Fruit fly (Drosophila melanogaster) whole organism, embryonic: ENCODE measurements around the gene Pde11.

ENCODE experiments used
- Adf1 ChIP-seq: fragments of 200-800 bp; sonication (Bioruptor generic); IDR thresholded peaks from 2 replicates; pipeline ENCODE4 v1.3.6; 2022; ENCODE audit warnings: missing biosample characterization, missing genetic modification characterization
- B-H1 ChIP-seq: fragments of 200-800 bp; sonication (Bioruptor generic); IDR thresholded peaks from 3 replicates; pipeline ENCODE4 v1.3.6; 2022; ENCODE audit warnings: missing biosample characterization, missing genetic modification characterization
- CG10462 ChIP-seq: fragments of 200-800 bp; sonication (Bioruptor generic); optimal IDR thresholded peaks from 2 replicates; lab custom pipeline; 2016; ENCODE audit warnings: missing biosample characterization, missing genetic modification characterization
- CG11456 ChIP-seq: fragments of 200-800 bp; sonication (Bioruptor generic); IDR thresholded peaks from 3 replicates; pipeline ENCODE4 v1.3.6; 2022; ENCODE audit warnings: missing biosample characterization, missing genetic modification characterization
- CG12071 ChIP-seq: fragments of 200-800 bp; sonication (Bioruptor generic); optimal IDR thresholded peaks from 3 replicates; lab custom pipeline; 2018; ENCODE audit warnings: missing biosample characterization, mild to moderate bottlenecking, missing genetic modification characterization
- CG15696 ChIP-seq: fragments of 200-800 bp; sonication (Bioruptor generic); optimal IDR thresholded peaks from 2 replicates; lab custom pipeline; 2019; ENCODE audit warnings: missing biosample characterization, mild to moderate bottlenecking, missing genetic modification characterization, moderate library complexity
- CG18011 ChIP-seq: fragments of 200-800 bp; sonication (Bioruptor generic); optimal IDR thresholded peaks from 2 replicates; lab custom pipeline; 2017; ENCODE audit warnings: missing biosample characterization, missing genetic modification characterization, mild to moderate bottlenecking, moderate library complexity, missing genotype
- CG18599 ChIP-seq: fragments of 200-800 bp; sonication (Bioruptor generic); optimal IDR thresholded peaks from 3 replicates; lab custom pipeline; 2017; ENCODE audit warnings: missing biosample characterization, missing genetic modification characterization, mild to moderate bottlenecking, moderate library complexity, missing genetic modification reagents
- CG2202 ChIP-seq: fragments of 200-800 bp; sonication (Bioruptor generic); optimal IDR thresholded peaks from 2 replicates; lab custom pipeline; 2018; ENCODE audit warnings: missing biosample characterization, mild to moderate bottlenecking, missing genetic modification characterization
- CG30403 ChIP-seq: fragments of 200-800 bp; sonication (Bioruptor generic); optimal IDR thresholded peaks from 3 replicates; lab custom pipeline; 2016; ENCODE audit warnings: missing biosample characterization, missing genetic modification characterization
- CG31224 ChIP-seq: fragments of 200-800 bp; sonication (Bioruptor generic); IDR thresholded peaks from 2 replicates; pipeline ENCODE4 v1.3.6; 2022; ENCODE audit warnings: missing biosample characterization, missing genetic modification characterization
- CG31388 ChIP-seq: fragments of 200-800 bp; sonication (Bioruptor generic); optimal IDR thresholded peaks from 2 replicates; lab custom pipeline; 2016; ENCODE audit warnings: missing biosample characterization, missing genetic modification characterization
- CG6765 ChIP-seq: fragments of 200-800 bp; sonication (Bioruptor generic); optimal IDR thresholded peaks from 3 replicates; lab custom pipeline; 2017; ENCODE audit warnings: missing biosample characterization, mild to moderate bottlenecking, missing genetic modification characterization
- CG8089 ChIP-seq: fragments of 200-800 bp; sonication (Bioruptor generic); optimal IDR thresholded peaks from 3 replicates; lab custom pipeline; 2016; ENCODE audit warnings: missing biosample characterization, missing genetic modification characterization
- CG8765 ChIP-seq: fragments of 200-800 bp; sonication (Bioruptor generic); IDR thresholded peaks from 2 replicates; pipeline ENCODE4 v1.3.6; 2022; ENCODE audit warnings: missing biosample characterization, missing genetic modification characterization
- CG9215 ChIP-seq: fragments of 200-800 bp; sonication (Bioruptor generic); IDR thresholded peaks from 2 replicates; pipeline ENCODE4 v1.3.6; 2022; ENCODE audit warnings: missing biosample characterization, missing genetic modification characterization
- CG9437 ChIP-seq: fragments of 200-800 bp; sonication (Bioruptor generic); optimal IDR thresholded peaks from 2 replicates; lab custom pipeline; 2018; ENCODE audit warnings: missing biosample characterization, mild to moderate bottlenecking, missing genetic modification characterization
- CG9797 ChIP-seq: fragments of 200-800 bp; sonication (Bioruptor generic); optimal IDR thresholded peaks from 3 replicates; lab custom pipeline; 2018; ENCODE audit warnings: missing biosample characterization, mild to moderate bottlenecking, missing genetic modification characterization
- CG9817 ChIP-seq: fragments of 200-800 bp; sonication (Bioruptor generic); optimal IDR thresholded peaks from 2 replicates; lab custom pipeline; 2018; ENCODE audit warnings: missing biosample characterization, mild to moderate bottlenecking, missing genetic modification characterization, moderate library complexity
- CrebB ChIP-seq: fragments of 200-800 bp; sonication (Bioruptor generic); optimal IDR thresholded peaks from 3 replicates; lab custom pipeline; 2018; ENCODE audit warnings: missing biosample characterization, mild to moderate bottlenecking, missing genetic modification characterization
- Dip2 ChIP-seq: fragments of 200-800 bp; sonication (Bioruptor generic); IDR thresholded peaks from 2 replicates; pipeline ENCODE4 v1.3.6; 2022; ENCODE audit warnings: missing biosample characterization, missing genetic modification characterization
- E2f1 ChIP-seq: fragments of 200-800 bp; sonication (Bioruptor generic); IDR thresholded peaks from 2 replicates; pipeline ENCODE4 v1.3.6; 2022; ENCODE audit warnings: missing biosample characterization, missing genetic modification characterization
- Elba2 ChIP-seq: fragments of 200-800 bp; sonication (Bioruptor generic); optimal IDR thresholded peaks from 3 replicates; lab custom pipeline; 2016; ENCODE audit warnings: missing biosample characterization, missing genetic modification characterization
- Hand ChIP-seq: fragments of 200-800 bp; sonication (Bioruptor generic); optimal IDR thresholded peaks from 2 replicates; lab custom pipeline; 2017; ENCODE audit warnings: mild to moderate bottlenecking, missing biosample characterization, missing genetic modification reagents, missing genetic modification characterization
- Hr3 ChIP-seq: fragments of 200-800 bp; sonication (Bioruptor generic); optimal IDR thresholded peaks from 3 replicates; lab custom pipeline; 2016; ENCODE audit warnings: missing biosample characterization, missing genetic modification characterization
- Neu2 ChIP-seq: fragments of 200-800 bp; sonication (Bioruptor generic); optimal IDR thresholded peaks from 3 replicates; lab custom pipeline; 2016; ENCODE audit warnings: missing biosample characterization, missing genetic modification characterization, borderline replicate concordance
- Poxn ChIP-seq: fragments of 200-800 bp; sonication (Bioruptor generic); IDR thresholded peaks from 2 replicates; pipeline ENCODE4 v1.3.6; 2022; ENCODE audit warnings: missing biosample characterization, missing genetic modification characterization
- bigmax ChIP-seq: fragments of 200-800 bp; sonication (Bioruptor generic); optimal IDR thresholded peaks from 2 replicates; lab custom pipeline; 2018; ENCODE audit warnings: missing biosample characterization, mild to moderate bottlenecking, missing genetic modification characterization
- bsh ChIP-seq, 2 experiments: fragments of 200-800 bp; sonication (Bioruptor generic); optimal IDR thresholded peaks; 2 replicates each; lab custom pipeline; 2017 to 2018; ENCODE audit warnings: mild to moderate bottlenecking in 2 of 2, missing biosample characterization in 2 of 2, missing genetic modification characterization in 2 of 2, moderate library complexity in 1 of 2
- caup ChIP-seq: fragments of 200-800 bp; sonication (Bioruptor generic); optimal IDR thresholded peaks from 3 replicates; lab custom pipeline; 2017; ENCODE audit warnings: missing biosample characterization, mild to moderate bottlenecking, missing genetic modification characterization, moderate library complexity; ENCODE audit not compliant: severe bottlenecking
- chinmo ChIP-seq: fragments of 200-800 bp; sonication (Bioruptor generic); IDR thresholded peaks from 4 replicates; pipeline ENCODE4 v1.3.6; 2022; ENCODE audit warnings: missing biosample characterization, missing genetic modification characterization; ENCODE audit not compliant: partially characterized antibody
- corto ChIP-seq: fragments of 200-800 bp; sonication (Bioruptor generic); optimal IDR thresholded peaks from 2 replicates; lab custom pipeline; 2016; ENCODE audit warnings: missing biosample characterization, mild to moderate bottlenecking, missing genetic modification characterization, moderate library complexity
- cwo ChIP-seq: fragments of 200-800 bp; sonication (Bioruptor generic); optimal IDR thresholded peaks from 3 replicates; lab custom pipeline; 2017; ENCODE audit warnings: missing biosample characterization, missing genetic modification characterization, mild to moderate bottlenecking, moderate library complexity, missing genetic modification reagents
- da ChIP-seq: fragments of 200-800 bp; sonication (Bioruptor generic); optimal IDR thresholded peaks from 2 replicates; lab custom pipeline; 2016; ENCODE audit warnings: missing biosample characterization, missing genetic modification characterization
- eve ChIP-seq, 2 experiments: fragments of >200 bp; optimal IDR thresholded peaks; 2 replicates each; lab custom pipeline; 2017; ENCODE audit warnings: missing biosample characterization in 2 of 2, missing genetic modification characterization in 2 of 2
- lbe ChIP-seq: fragments of 200-800 bp; sonication (Bioruptor generic); optimal IDR thresholded peaks from 2 replicates; lab custom pipeline; 2016; ENCODE audit warnings: missing biosample characterization, mild to moderate bottlenecking, missing genetic modification characterization
- lmd ChIP-seq: fragments of 200-800 bp; sonication (Bioruptor generic); IDR thresholded peaks from 2 replicates; pipeline ENCODE4 v1.3.6; 2022; ENCODE audit warnings: missing biosample characterization, missing genetic modification characterization
- luna ChIP-seq: fragments of 200-800 bp; sonication (Bioruptor generic); optimal IDR thresholded peaks from 2 replicates; lab custom pipeline; 2016; ENCODE audit warnings: missing biosample characterization, missing genetic modification characterization
- odd ChIP-seq: fragments of 200-800 bp; sonication (Bioruptor generic); optimal IDR thresholded peaks from 2 replicates; lab custom pipeline; 2017; ENCODE audit warnings: missing biosample characterization, mild to moderate bottlenecking, missing genetic modification characterization
- pho ChIP-seq: fragments of 200-800 bp; sonication (Bioruptor generic); optimal IDR thresholded peaks from 2 replicates; lab custom pipeline; 2016; ENCODE audit warnings: missing biosample characterization, missing genetic modification characterization
- row ChIP-seq: fragments of 200-800 bp; sonication (Bioruptor generic); IDR thresholded peaks from 3 replicates; pipeline ENCODE4 v1.3.6; 2022; ENCODE audit warnings: missing biosample characterization, missing genetic modification characterization
- scrt ChIP-seq: fragments of 200-800 bp; sonication (Bioruptor generic); optimal IDR thresholded peaks from 2 replicates; lab custom pipeline; 2018; ENCODE audit warnings: missing biosample characterization, mild to moderate bottlenecking, missing genetic modification characterization, moderate library complexity
- sd ChIP-seq: fragments of 200-800 bp; sonication (Bioruptor generic); optimal IDR thresholded peaks from 3 replicates; lab custom pipeline; 2018; ENCODE audit warnings: missing biosample characterization, mild to moderate bottlenecking, missing genetic modification characterization, moderate library complexity
- tap ChIP-seq: fragments of 200-800 bp; optimal IDR thresholded peaks from 3 replicates; lab custom pipeline; 2019; ENCODE audit warnings: missing biosample characterization, mild to moderate bottlenecking, missing genetic modification characterization, moderate library complexity
- vvl ChIP-seq: fragments of 200-800 bp; sonication (Bioruptor generic); IDR thresholded peaks from 2 replicates; pipeline ENCODE4 v1.3.6; 2022; ENCODE audit warnings: missing biosample characterization, missing genetic modification characterization
- wdn ChIP-seq: fragments of 200-800 bp; sonication (Bioruptor generic); IDR thresholded peaks from 2 replicates; pipeline ENCODE4 v1.3.6; 2022; ENCODE audit warnings: missing biosample characterization, missing genetic modification characterization
- wek ChIP-seq: fragments of 200-800 bp; sonication (Bioruptor generic); optimal IDR thresholded peaks from 3 replicates; lab custom pipeline; 2018; ENCODE audit warnings: missing biosample characterization, mild to moderate bottlenecking, missing genetic modification characterization, moderate library complexity
- z ChIP-seq: fragments of 200-800 bp; sonication (Bioruptor generic); IDR thresholded peaks from 3 replicates; pipeline ENCODE4 v1.3.6; 2022; ENCODE audit warnings: missing biosample characterization, missing genetic modification characterization
- zen2 ChIP-seq: fragments of 200-800 bp; sonication (Bioruptor generic); IDR thresholded peaks from 3 replicates; pipeline ENCODE4 v1.3.6; 2022; ENCODE audit warnings: missing biosample characterization, missing genetic modification characterization; ENCODE audit not compliant: partially characterized antibody

The Pde11 gene

DNA sequence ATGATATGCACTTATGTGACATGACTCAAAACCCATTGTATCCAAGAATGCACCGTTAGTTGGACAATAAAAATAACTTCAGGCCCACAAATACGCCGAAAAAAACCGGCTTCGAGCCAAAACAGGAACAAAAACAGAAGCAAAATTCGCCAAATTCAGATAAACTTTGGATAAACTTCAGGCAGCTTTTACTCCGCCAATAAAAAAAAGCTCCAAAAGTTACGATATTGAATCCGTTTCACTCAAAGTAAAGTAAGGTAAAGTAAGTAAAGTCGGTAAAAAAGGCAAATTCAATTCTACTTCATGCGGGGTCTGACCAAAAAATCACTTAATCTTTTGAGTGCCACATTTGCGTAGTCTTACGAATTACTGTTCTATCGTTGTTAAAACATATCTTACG is 26.2 kb downstream of the Pde11 start:
- TF ChIP-seq z (GFP tag; lab: Robert Waterston, UW) (peak; percentile 92), CG9437 (peak; percentile 38), corto (GFP tag; lab: Kevin White, UChicago) (peak; percentile 8), odd (no peak), sd (tag; lab: Kevin White, UChicago) (peak; percentile 43), chinmo (GFP tag; lab: Robert Waterston, UW) (peak; percentile 38; the same call in 1 of the 4 replicates), eve (GFP tag; optimal IDR thresholded peaks at IDR 0.05; lab: Kevin White, UChicago) (peak in 1 of 2 experiments; percentile 59), lbe (no peak), CG31224 (no peak), CG9215 (GFP tag; lab: Robert Waterston, UW) (no peak), CG31388 (GFP tag; lab: Kevin White, UChicago) (no peak)

DNA sequence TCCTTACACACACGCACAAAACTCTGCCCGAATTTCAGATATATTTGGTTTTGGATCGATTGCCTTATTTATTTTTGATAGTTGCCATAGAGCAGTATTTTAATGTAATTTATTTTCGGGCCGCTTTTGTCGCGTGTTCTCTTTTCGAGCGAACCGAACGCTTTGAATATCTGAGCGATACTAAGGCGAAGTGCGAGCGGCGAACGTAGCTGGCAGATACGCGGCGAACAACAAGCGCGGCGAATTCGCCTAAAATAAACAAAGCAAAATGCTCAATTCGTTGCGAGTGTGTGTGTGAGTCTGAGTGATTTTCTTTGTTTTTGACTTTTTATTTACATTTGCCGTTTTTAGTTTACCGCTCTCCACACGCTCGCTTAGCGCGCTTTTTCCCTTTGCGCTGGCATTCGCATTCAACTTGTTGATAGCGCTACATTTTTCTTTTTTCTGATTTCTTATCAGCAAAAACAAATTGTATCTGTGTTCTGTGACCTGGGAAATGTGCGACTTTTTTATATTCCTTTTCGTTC is 27.1 kb downstream of the Pde11 start:
- TF ChIP-seq tap (tag; lab: Kevin White, UChicago) (peak; percentile 17), Poxn (GFP tag; lab: Robert Waterston, UW) (no peak), wdn (no peak), luna (GFP tag; lab: Kevin White, UChicago) (no peak), Hand (GFP tag; lab: Kevin White, UChicago) (no peak), Adf1 (GFP tag; lab: Robert Waterston, UW) (0 out of 2 replicates have a peak, but pooled peaks have one; percentile 10), CG11456 (GFP tag; lab: Robert Waterston, UW) (no peak), wek (GFP tag; lab: Kevin White, UChicago) (peak; percentile 66), cwo (GFP tag; lab: Kevin White, UChicago) (peak; percentile 65), vvl (GFP tag; lab: Robert Waterston, UW) (peak; percentile 55; the same call in 1 of the 2 replicates), CG9797 (GFP tag; lab: Kevin White, UChicago) (no peak), B-H1 (GFP tag; lab: Robert Waterston, UW) (no peak), caup (GFP tag; lab: Kevin White, UChicago) (peak; percentile 42), CG18599 (GFP tag; lab: Kevin White, UChicago) (peak; percentile 14), pho (GFP tag; lab: Kevin White, UChicago) (no peak), row (no peak), CG8765 (GFP tag; lab: Robert Waterston, UW) (no peak), Neu2 (GFP tag; lab: Kevin White, UChicago) (no peak), CG9215 (GFP tag; lab: Robert Waterston, UW) (no peak), scrt (GFP tag; lab: Kevin White, UChicago) (peak; percentile 65), CG12071 (peak; percentile 42), CG9817 (no peak), E2f1 (no peak), CG10462 (GFP tag; lab: Kevin White, UChicago) (no peak), bigmax (GFP tag; lab: Kevin White, UChicago) (no peak), CG2202 (no peak), da (no peak), Hr3 (GFP tag; lab: Kevin White, UChicago) (no peak), lmd (GFP tag; lab: Robert Waterston, UW) (no peak), CG8089 (no peak), CG15696 (tag; lab: Kevin White, UChicago) (no peak), CG31224 (no peak), zen2 (GFP tag; lab: Robert Waterston, UW) (peak; percentile 59; the same call in 2 of the 3 replicates), CG18011 (GFP tag; lab: Kevin White, UChicago) (no peak), Dip2 (no peak), bsh (GFP tag; optimal IDR thresholded peaks at IDR 0.05; lab: Kevin White, UChicago) (peak in 1 of 2 experiments; percentile 73), CG30403 (GFP tag; lab: Kevin White, UChicago) (no peak), Elba2 (GFP tag; lab: Kevin White, UChicago) (no peak), CG6765 (GFP tag; lab: Kevin White, UChicago) (peak; percentile 40), CrebB (peak; percentile 68)
